Fruit fly (Drosophila melanogaster): Measurements from ENCODE around the gene CG34007.
A peak's percentile ranks its signal among the peaks of the same experiment; 100 is the strongest.

The CG34007 gene

DNA sequence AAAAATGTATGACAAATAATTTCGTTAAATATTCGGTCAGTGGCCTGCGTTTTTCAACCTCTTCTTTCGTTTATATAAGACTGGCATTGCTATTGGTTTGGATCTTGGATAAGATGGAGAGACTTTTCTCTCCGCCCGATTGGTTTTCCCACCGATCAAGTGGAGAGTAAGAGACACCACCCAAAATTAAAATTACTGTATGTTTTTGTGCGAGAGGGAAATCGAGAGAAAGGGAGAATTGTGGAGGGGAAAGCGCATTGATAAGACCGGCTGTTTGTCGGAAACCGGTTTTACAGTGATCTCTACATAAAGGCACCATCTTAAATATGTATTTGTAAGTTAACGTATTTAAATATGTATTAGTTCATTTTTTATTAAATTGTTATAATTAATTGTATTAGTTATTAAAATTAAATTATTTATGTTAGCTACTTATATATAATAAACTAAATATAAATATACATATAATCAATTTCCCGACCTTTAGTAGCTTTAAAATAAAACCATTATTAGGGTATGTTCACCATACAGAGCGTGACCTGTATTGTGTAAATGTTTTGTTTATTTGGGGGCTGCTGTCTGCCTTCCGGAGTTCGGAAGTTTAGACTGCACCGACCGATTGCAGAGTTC, at the start of gene CG34007 (continued):
- TF ChIP-seq Sox102F (GFP tag; optimal IDR thresholded peaks at IDR 0.05) (peak; percentile 92), onecut (GFP tag; IDR thresholded peaks at IDR 0.05) (peak; percentile 69), CG17361 (GFP tag; IDR thresholded peaks at IDR 0.05) (peak; percentile 94), h (optimal IDR thresholded peaks at IDR 0.05) (no peak), Fer1 (GFP tag; optimal IDR thresholded peaks at IDR 0.05) (peak; percentile 45), CG7372 (GFP tag; IDR thresholded peaks at IDR 0.05) (no peak), CG31224 (GFP tag; IDR thresholded peaks at IDR 0.05) (no peak), CG15479 (GFP tag; optimal IDR thresholded peaks at IDR 0.05) (no peak), esg (GFP tag; conservative IDR thresholded peaks at IDR 0.05) (peak; percentile 66), lola (GFP tag; optimal IDR thresholded peaks at IDR 0.05) (peak in 1 of 3 experiments; percentile 98), sima (GFP tag; optimal IDR thresholded peaks at IDR 0.05) (no peak), Myb (GFP tag; optimal IDR thresholded peaks at IDR 0.05) (no peak), Lim3 (GFP tag; IDR thresholded peaks at IDR 0.05) (no peak), MBD-R2 (GFP tag; IDR thresholded peaks at IDR 0.05) (no peak), ewg (GFP tag; optimal IDR thresholded peaks at IDR 0.05) (peak; percentile 70), fd64A (GFP tag; optimal IDR thresholded peaks at IDR 0.05) (peak; percentile 35), CG10431 (GFP tag; optimal IDR thresholded peaks at IDR 0.05) (peak; percentile 87), CG2678 (tag; optimal IDR thresholded peaks at IDR 0.05) (peak; percentile 89), fd102C (GFP tag; optimal IDR thresholded peaks at IDR 0.05) (no peak), pho (GFP tag; optimal IDR thresholded peaks at IDR 0.05) (no peak), emc (GFP tag; optimal IDR thresholded peaks at IDR 0.05) (no peak), knrl (GFP tag; IDR thresholded peaks at IDR 0.05; ENCODE audit: partially characterized antibody) (no peak), Abd-B (GFP tag; optimal IDR thresholded peaks at IDR 0.05) (peak; percentile 74), CG3065 (GFP tag; optimal IDR thresholded peaks at IDR 0.05) (peak; percentile 43), Rx (GFP tag; IDR thresholded peaks at IDR 0.05) (no peak), CG2875 (GFP tag; optimal IDR thresholded peaks at IDR 0.05) (peak; percentile 80), ro (GFP tag; IDR thresholded peaks at IDR 0.05) (peak; percentile 55; the same call in 1 of the 2 replicates), CG15514 (GFP tag; optimal IDR thresholded peaks at IDR 0.05) (no peak), CG17359 (tag; optimal IDR thresholded peaks at IDR 0.05) (peak; percentile 74), CG2889 (GFP tag; IDR thresholded peaks at IDR 0.05) (no peak), CG11398 (GFP tag; optimal IDR thresholded peaks at IDR 0.05) (no peak), CG6175 (GFP tag; IDR thresholded peaks at IDR 0.05) (no peak), CG2199 (GFP tag; IDR thresholded peaks at IDR 0.05) (peak; percentile 41; the same call in 1 of the 3 replicates), BtbVII (GFP tag; optimal IDR thresholded peaks at IDR 0.05) (peak; percentile 52), CG3838 (GFP tag; optimal IDR thresholded peaks at IDR 0.05) (no peak), Trl (optimal IDR thresholded peaks at IDR 0.05) (peak; percentile 22 to 76), Trl (GFP tag; optimal IDR thresholded peaks at IDR 0.05) (no peak), CG13296 (GFP tag; optimal IDR thresholded peaks at IDR 0.05) (peak; percentile 58), Drgx (GFP tag; IDR thresholded peaks at IDR 0.05) (peak; percentile 22; the same call in 1 of the 2 replicates), E2f1 (GFP tag; IDR thresholded peaks at IDR 0.05) (peak; percentile 50; the same call in 1 of the 2 replicates), bigmax (GFP tag; optimal IDR thresholded peaks at IDR 0.05) (no peak), Ets97D (GFP tag; optimal IDR thresholded peaks at IDR 0.05) (no peak), dmrt11E (tag; optimal IDR thresholded peaks at IDR 0.05) (peak; percentile 97), Scr (GFP tag; IDR thresholded peaks at IDR 0.05; ENCODE audit: partially characterized antibody) (no peak), NK7.1 (GFP tag; optimal IDR thresholded peaks at IDR 0.05) (no peak), GATAe (GFP tag; conservative IDR thresholded peaks at IDR 0.05) (no peak), Dek (tag; optimal IDR thresholded peaks at IDR 0.05) (peak; percentile 55), zen (tag; optimal IDR thresholded peaks at IDR 0.05) (peak; percentile 46), Fer3 (tag; optimal IDR thresholded peaks at IDR 0.05) (peak; percentile 41), Dll (GFP tag; IDR thresholded peaks at IDR 0.05; ENCODE audit: partially characterized antibody) (no peak)

All from whole organism, embryonic.